Fruit fly (Drosophila melanogaster) whole organism, embryonic: ENCODE results near the gene Mocs1.

Source experiments
- C15 ChIP-seq: fragments of 200-800 bp; sonication (Bioruptor generic); IDR thresholded peaks from 3 replicates; pipeline ENCODE4 v1.3.6; 2022; ENCODE audit warnings: missing biosample characterization, missing genetic modification characterization
- CG10321 ChIP-seq: fragments of 200-800 bp; sonication (Bioruptor generic); IDR thresholded peaks from 2 replicates; pipeline ENCODE4 v1.3.6; 2022; ENCODE audit warnings: missing biosample characterization, missing genetic modification characterization
- CG10462 ChIP-seq: fragments of 200-800 bp; sonication (Bioruptor generic); optimal IDR thresholded peaks from 2 replicates; lab custom pipeline; 2016; ENCODE audit warnings: missing biosample characterization, missing genetic modification characterization
- CG12942 ChIP-seq: fragments of 200-800 bp; sonication (Bioruptor generic); optimal IDR thresholded peaks from 3 replicates; lab custom pipeline; 2016; ENCODE audit warnings: missing biosample characterization, missing genetic modification characterization
- CG13123 ChIP-seq: fragments of 200-800 bp; sonication (Bioruptor generic); optimal IDR thresholded peaks from 2 replicates; lab custom pipeline; 2016; ENCODE audit warnings: missing biosample characterization, missing genetic modification characterization
- CG13775 ChIP-seq: fragments of 200-800 bp; sonication (Bioruptor generic); optimal IDR thresholded peaks from 3 replicates; lab custom pipeline; 2017; ENCODE audit warnings: missing biosample characterization, mild to moderate bottlenecking, missing genetic modification characterization
- CG1603 ChIP-seq: fragments of 200-800 bp; sonication (Bioruptor generic); optimal IDR thresholded peaks from 2 replicates; lab custom pipeline; 2019; ENCODE audit warnings: missing biosample characterization, mild to moderate bottlenecking, missing genetic modification characterization, moderate library complexity
- CG17568 ChIP-seq: fragments of 200-800 bp; sonication (Bioruptor generic); optimal IDR thresholded peaks from 2 replicates; lab custom pipeline; 2018; ENCODE audit warnings: missing biosample characterization, mild to moderate bottlenecking, missing genetic modification characterization, moderate library complexity
- CG17802 ChIP-seq: fragments of 200-800 bp; sonication (Bioruptor generic); optimal IDR thresholded peaks from 2 replicates; lab custom pipeline; 2018; ENCODE audit warnings: missing biosample characterization, mild to moderate bottlenecking, missing genetic modification characterization, moderate library complexity
- CG18619 ChIP-seq: fragments of 200-800 bp; sonication (Bioruptor generic); optimal IDR thresholded peaks from 3 replicates; lab custom pipeline; 2017; ENCODE audit warnings: missing biosample characterization, mild to moderate bottlenecking, missing genetic modification characterization
- CG18764 ChIP-seq: fragments of 200-800 bp; sonication (Bioruptor generic); optimal IDR thresholded peaks from 3 replicates; lab custom pipeline; 2016; ENCODE audit warnings: missing biosample characterization, missing genetic modification characterization
- CG30431 ChIP-seq: fragments of 200-800 bp; sonication (Bioruptor generic); optimal IDR thresholded peaks from 2 replicates; lab custom pipeline; 2017; ENCODE audit warnings: missing biosample characterization, missing genetic modification characterization
- CG33213 ChIP-seq: fragments of 200-800 bp; sonication (Bioruptor generic); optimal IDR thresholded peaks from 3 replicates; lab custom pipeline; 2016; ENCODE audit warnings: missing biosample characterization, missing genetic modification characterization
- CG33557 ChIP-seq: fragments of 200-800 bp; sonication (Bioruptor generic); optimal IDR thresholded peaks from 2 replicates; lab custom pipeline; 2019; ENCODE audit warnings: missing biosample characterization, mild to moderate bottlenecking, missing genetic modification characterization, moderate library complexity
- CG3726 ChIP-seq: fragments of 200-800 bp; sonication (Bioruptor generic); IDR thresholded peaks from 3 replicates; pipeline ENCODE4, ENCODE4 v1.3.6; 2022; ENCODE audit warnings: missing biosample characterization, missing genetic modification characterization
- CG6654 ChIP-seq: fragments of 200-800 bp; sonication (Bioruptor generic); optimal IDR thresholded peaks from 2 replicates; lab custom pipeline; 2017; ENCODE audit warnings: missing biosample characterization, mild to moderate bottlenecking, missing genetic modification characterization
- CG6683 ChIP-seq: fragments of 200-800 bp; sonication (Bioruptor generic); optimal IDR thresholded peaks from 2 replicates; lab custom pipeline; 2017; ENCODE audit warnings: missing biosample characterization, mild to moderate bottlenecking, missing genetic modification characterization, missing genetic modification reagents
- CG7271 ChIP-seq: fragments of 200-800 bp; sonication (Bioruptor generic); optimal IDR thresholded peaks from 2 replicates; lab custom pipeline; 2018; ENCODE audit warnings: missing biosample characterization, mild to moderate bottlenecking, missing genetic modification characterization, moderate library complexity
- CG7372 ChIP-seq: fragments of 200-800 bp; sonication (Bioruptor generic); IDR thresholded peaks from 2 replicates; pipeline ENCODE4 v1.3.6; 2022; ENCODE audit warnings: missing biosample characterization, missing genetic modification characterization
- CG7745 ChIP-seq: fragments of 200-800 bp; sonication (Bioruptor generic); optimal IDR thresholded peaks from 2 replicates; lab custom pipeline; 2018; ENCODE audit warnings: missing biosample characterization, mild to moderate bottlenecking, missing genetic modification characterization, moderate library complexity
- CG7987 ChIP-seq: fragments of 200-800 bp; sonication (Bioruptor generic); optimal IDR thresholded peaks from 2 replicates; lab custom pipeline; 2018; ENCODE audit warnings: missing biosample characterization, mild to moderate bottlenecking, missing genetic modification characterization, moderate library complexity
- CG8388 ChIP-seq: fragments of 200-800 bp; sonication (Bioruptor generic); optimal IDR thresholded peaks from 2 replicates; lab custom pipeline; 2019; ENCODE audit warnings: missing biosample characterization, mild to moderate bottlenecking, missing genetic modification characterization, moderate library complexity
- CG8765 ChIP-seq: fragments of 200-800 bp; sonication (Bioruptor generic); IDR thresholded peaks from 2 replicates; pipeline ENCODE4 v1.3.6; 2022; ENCODE audit warnings: missing biosample characterization, missing genetic modification characterization
- CG9215 ChIP-seq: fragments of 200-800 bp; sonication (Bioruptor generic); IDR thresholded peaks from 2 replicates; pipeline ENCODE4 v1.3.6; 2022; ENCODE audit warnings: missing biosample characterization, missing genetic modification characterization
- CG9727 ChIP-seq: fragments of 200-800 bp; sonication (Bioruptor generic); optimal IDR thresholded peaks from 3 replicates; lab custom pipeline; 2017; ENCODE audit warnings: missing biosample characterization, mild to moderate bottlenecking, missing genetic modification characterization
- Camta ChIP-seq: fragments of 200-800 bp; sonication (Bioruptor generic); optimal IDR thresholded peaks from 2 replicates; lab custom pipeline; 2016; ENCODE audit warnings: missing biosample characterization, missing genetic modification characterization
- Hmr ChIP-seq: fragments of 200-800 bp; sonication (Bioruptor generic); optimal IDR thresholded peaks from 3 replicates; lab custom pipeline; 2017; ENCODE audit warnings: mild to moderate bottlenecking, missing biosample characterization, missing genetic modification reagents, missing genetic modification characterization
- MTF-1 ChIP-seq: fragments of 200-800 bp; sonication (Bioruptor generic); optimal IDR thresholded peaks from 2 replicates; lab custom pipeline; 2018; ENCODE audit warnings: missing biosample characterization, mild to moderate bottlenecking, missing genetic modification characterization, borderline replicate concordance
- Myb ChIP-seq: fragments of 200-800 bp; sonication (Bioruptor generic); optimal IDR thresholded peaks from 2 replicates; lab custom pipeline; 2016; ENCODE audit warnings: missing biosample characterization, missing genetic modification characterization
- Usf ChIP-seq: fragments of 200-800 bp; sonication (Bioruptor generic); optimal IDR thresholded peaks from 2 replicates; lab custom pipeline; 2017; ENCODE audit warnings: missing genotype, missing biosample characterization, missing genetic modification characterization
- bab2 ChIP-seq: fragments of 200-800 bp; sonication (Bioruptor generic); optimal IDR thresholded peaks from 2 replicates; lab custom pipeline; 2016; ENCODE audit warnings: missing biosample characterization, missing genetic modification characterization
- ci ChIP-seq: fragments of 200-800 bp; sonication (Bioruptor generic); IDR thresholded peaks from 3 replicates; pipeline ENCODE4 v1.3.6; 2022; ENCODE audit warnings: missing biosample characterization, missing genetic modification characterization
- crc ChIP-seq: fragments of 200-800 bp; sonication (Bioruptor generic); optimal IDR thresholded peaks from 2 replicates; lab custom pipeline; 2016; ENCODE audit warnings: missing biosample characterization, missing genetic modification characterization
- crol ChIP-seq: fragments of 200-800 bp; sonication (Bioruptor generic); IDR thresholded peaks from 2 replicates; pipeline ENCODE4 v1.3.6; 2022; ENCODE audit warnings: missing biosample characterization, missing genetic modification characterization
- dm ChIP-seq: fragments of 200-800 bp; sonication (Bioruptor generic); optimal IDR thresholded peaks from 3 replicates; lab custom pipeline; 2016; ENCODE audit warnings: missing biosample characterization, missing genetic modification characterization
- dmrt99B ChIP-seq: fragments of 200-800 bp; sonication (Bioruptor generic); optimal IDR thresholded peaks from 2 replicates; lab custom pipeline; 2018; ENCODE audit warnings: missing biosample characterization, mild to moderate bottlenecking, missing genetic modification characterization, moderate library complexity
- ems ChIP-seq: fragments of 200-800 bp; sonication (Bioruptor generic); optimal IDR thresholded peaks from 3 replicates; lab custom pipeline; 2016; ENCODE audit warnings: missing biosample characterization, missing genetic modification characterization
- exex ChIP-seq: fragments of 200-800 bp; sonication (Bioruptor generic); optimal IDR thresholded peaks from 4 replicates; lab custom pipeline; 2018; ENCODE audit warnings: missing biosample characterization, mild to moderate bottlenecking, missing genetic modification characterization, moderate library complexity
- hth ChIP-seq: fragments of >200 bp; optimal IDR thresholded peaks from 2 replicates; lab custom pipeline; 2017; ENCODE audit warnings: inconsistent platforms
- knrl ChIP-seq: fragments of 200-800 bp; sonication (Bioruptor generic); IDR thresholded peaks from 3 replicates; pipeline ENCODE4 v1.3.6; 2022; ENCODE audit warnings: missing biosample characterization, missing genetic modification characterization; ENCODE audit not compliant: partially characterized antibody
- luna ChIP-seq: fragments of 200-800 bp; sonication (Bioruptor generic); optimal IDR thresholded peaks from 2 replicates; lab custom pipeline; 2016; ENCODE audit warnings: missing biosample characterization, missing genetic modification characterization
- nmo ChIP-seq: fragments of 200-800 bp; sonication (Bioruptor generic); optimal IDR thresholded peaks from 2 replicates; lab custom pipeline; 2018; ENCODE audit warnings: missing biosample characterization, mild to moderate bottlenecking, missing genetic modification characterization, moderate library complexity
- org-1 ChIP-seq: fragments of 200-800 bp; sonication (Bioruptor generic); optimal IDR thresholded peaks from 2 replicates; lab custom pipeline; 2017; ENCODE audit warnings: missing biosample characterization, missing genetic modification characterization
- pita ChIP-seq: fragments of 200-800 bp; sonication (Bioruptor generic); optimal IDR thresholded peaks from 2 replicates; lab custom pipeline; 2017; ENCODE audit warnings: missing biosample characterization, mild to moderate bottlenecking, missing genetic modification characterization
- pum ChIP-seq: fragments of 200-800 bp; sonication (Bioruptor generic); optimal IDR thresholded peaks from 2 replicates; lab custom pipeline; 2016; ENCODE audit warnings: missing biosample characterization, missing genetic modification characterization
- seq ChIP-seq: fragments of 200-800 bp; sonication (Bioruptor generic); IDR thresholded peaks from 2 replicates; pipeline ENCODE4 v1.3.6; 2022; ENCODE audit warnings: missing biosample characterization, missing genetic modification characterization
- toy ChIP-seq: fragments of 200-800 bp; sonication (Bioruptor generic); IDR thresholded peaks from 2 replicates; pipeline ENCODE4 v1.3.6; 2022; ENCODE audit warnings: missing biosample characterization, missing genetic modification characterization
- tx ChIP-seq: fragments of 200-800 bp; sonication (Bioruptor generic); optimal IDR thresholded peaks from 2 replicates; lab custom pipeline; 2016; ENCODE audit warnings: missing biosample characterization, missing genetic modification characterization
- usp ChIP-seq: fragments of >200 bp; optimal IDR thresholded peaks from 2 replicates; lab custom pipeline; 2017; ENCODE audit warnings: missing biosample characterization, missing genetic modification characterization
- wor ChIP-seq: fragments of 200-800 bp; sonication (Bioruptor generic); IDR thresholded peaks from 2 replicates; pipeline ENCODE4 v1.3.6; 2022; ENCODE audit warnings: missing biosample characterization, missing genetic modification characterization
- z ChIP-seq: fragments of 200-800 bp; sonication (Bioruptor generic); IDR thresholded peaks from 3 replicates; pipeline ENCODE4 v1.3.6; 2022; ENCODE audit warnings: missing biosample characterization, missing genetic modification characterization

The Mocs1 gene

dm6 chr3L:11064689-11065088 is 5.6 kb upstream of the Mocs1 start, which contains the start of the genes CG32075, CG45101 and SuUR (continued):
- TF ChIP-seq CG12942 (peak; percentile 94), CG18619 (peak; percentile 78), ci (GFP tag; lab: Robert Waterston, UW) (peak; percentile 87; the same call in 2 of the 3 replicates), org-1 (peak; percentile 69), hth (lab: Kevin White, UChicago) (no peak), CG7987 (GFP tag; lab: Kevin White, UChicago) (peak; percentile 65), CG6654 (no peak), pum (peak; percentile 87), CG7745 (tag; lab: Kevin White, UChicago) (no peak), C15 (peak; percentile 86), knrl (GFP tag; lab: Robert Waterston, UW) (peak; percentile 24; the same call in 1 of the 3 replicates), Usf (GFP tag; lab: Kevin White, UChicago) (peak; percentile 73), CG9727 (peak; percentile 85), toy (no peak), CG1603 (tag; lab: Kevin White, UChicago) (peak; percentile 51), CG7372 (peak; percentile 80), bab2 (peak; percentile 92), MTF-1 (GFP tag; lab: Kevin White, UChicago) (no peak), CG10462 (GFP tag; lab: Kevin White, UChicago) (peak; percentile 76), luna (GFP tag; lab: Kevin White, UChicago) (peak; percentile 88), exex (tag; lab: Kevin White, UChicago) (peak; percentile 51), CG13123 (peak; percentile 82), nmo (GFP tag; lab: Kevin White, UChicago) (peak; percentile 90), CG18764 (GFP tag; lab: Kevin White, UChicago) (peak; percentile 83), CG33213 (peak; percentile 91), CG17568 (GFP tag; lab: Kevin White, UChicago) (no peak), CG33557 (GFP tag; lab: Kevin White, UChicago) (peak; percentile 71), z (no peak), tx (GFP tag; lab: Kevin White, UChicago) (peak; percentile 91), seq (GFP tag; lab: Robert Waterston, UW) (peak; percentile 79), CG8765 (peak; percentile 75), Hmr (GFP tag; lab: Kevin White, UChicago) (peak; percentile 82), dm (GFP tag; lab: Kevin White, UChicago) (peak; percentile 84), CG17802 (tag; lab: Kevin White, UChicago) (peak; percentile 66), CG10321 (GFP tag; lab: Robert Waterston, UW) (no peak), CG6683 (GFP tag; lab: Kevin White, UChicago) (peak; percentile 39), CG3726 (peak; percentile 80; the same call in 2 of the 3 replicates), CG8388 (GFP tag; lab: Kevin White, UChicago) (peak; percentile 82), CG7271 (tag; lab: Kevin White, UChicago) (peak; percentile 58), pita (GFP tag; lab: Kevin White, UChicago) (no peak), ems (GFP tag; lab: Kevin White, UChicago) (peak; percentile 91), dmrt99B (tag; lab: Kevin White, UChicago) (peak; percentile 69), crol (no peak), usp (GFP tag; lab: Kevin White, UChicago) (no peak), CG9215 (GFP tag; lab: Robert Waterston, UW) (peak; percentile 82), wor (GFP tag; lab: Robert Waterston, UW) (peak; percentile 74), Camta (GFP tag; lab: Kevin White, UChicago) (peak; percentile 89), CG13775 (GFP tag; lab: Kevin White, UChicago) (peak; percentile 93), crc (GFP tag; lab: Kevin White, UChicago) (peak; percentile 73), Myb (GFP tag; lab: Kevin White, UChicago) (peak; percentile 75), CG30431 (GFP tag; lab: Kevin White, UChicago) (peak; percentile 81)
